Fruit fly (Drosophila melanogaster): ENCODE results near the gene rtp.

The rtp gene

DNA sequence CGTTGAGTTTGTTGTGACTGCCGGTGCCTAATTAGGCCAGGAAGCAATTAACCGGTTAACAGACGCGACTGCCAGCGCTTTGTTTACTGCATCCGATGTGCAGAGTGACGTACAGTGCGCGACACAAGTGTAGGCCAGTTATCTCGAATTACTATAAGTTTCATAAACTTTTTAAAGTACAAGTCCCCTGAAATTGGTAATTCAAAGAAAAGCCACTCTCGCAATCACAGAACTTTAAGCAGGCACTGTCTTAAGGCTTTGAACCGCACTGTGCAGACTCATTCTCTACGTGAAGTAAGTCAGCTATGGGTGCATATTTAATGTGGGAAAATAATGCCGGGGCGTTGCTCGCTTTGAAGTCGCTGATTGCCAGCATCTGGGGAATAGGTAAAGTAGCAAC, 27.6 kb downstream of the rtp start (continued):
- TF ChIP-seq CG15514 (GFP tag; optimal IDR thresholded peaks at IDR 0.05) = no peak
- peak; percentile 43; the same call in 1 of the 3 replicates for TF ChIP-seq CG17361 (GFP tag; IDR thresholded peaks at IDR 0.05)
- no peak for TF ChIP-seq Ets97D (GFP tag; optimal IDR thresholded peaks at IDR 0.05)
- TF ChIP-seq lilli (GFP tag; optimal IDR thresholded peaks at IDR 0.05) = no peak
- TF ChIP-seq br (optimal IDR thresholded peaks at IDR 0.05) = no peak
- no peak for TF ChIP-seq CG3065 (GFP tag; optimal IDR thresholded peaks at IDR 0.05)
- TF ChIP-seq exex (tag; optimal IDR thresholded peaks at IDR 0.05) = no peak
- peak; percentile 58; the same call in 1 of the 3 replicates for TF ChIP-seq zfh1 (GFP tag; IDR thresholded peaks at IDR 0.05)
- TF ChIP-seq CG18262 (tag; optimal IDR thresholded peaks at IDR 0.05) = peak; percentile 60
- no peak for TF ChIP-seq Scr (GFP tag; IDR thresholded peaks at IDR 0.05; ENCODE audit: partially characterized antibody)
- no peak for TF ChIP-seq dpn (GFP tag; optimal IDR thresholded peaks at IDR 0.05)
- TF ChIP-seq CG31388 (GFP tag; optimal IDR thresholded peaks at IDR 0.05) = no peak
- TF ChIP-seq sima (GFP tag; optimal IDR thresholded peaks at IDR 0.05) = no peak
- TF ChIP-seq CG10431 (GFP tag; optimal IDR thresholded peaks at IDR 0.05) = no peak
- 0 out of 2 replicates have a peak, but pooled peaks have one; percentile 35 for TF ChIP-seq CG4360 (GFP tag; IDR thresholded peaks at IDR 0.05)
- peak; percentile 17 for TF ChIP-seq PHDP (tag; optimal IDR thresholded peaks at IDR 0.05)
- peak; percentile 52; the same call in 1 of the 2 replicates for TF ChIP-seq Xrp1 (GFP tag; IDR thresholded peaks at IDR 0.05)
- TF ChIP-seq CG8388 (GFP tag; optimal IDR thresholded peaks at IDR 0.05) = peak; percentile 66
- TF ChIP-seq CG17912 (GFP tag; optimal IDR thresholded peaks at IDR 0.05) = no peak
- TF ChIP-seq Med (GFP tag) = peak; percentile 86
- no peak for TF ChIP-seq kni (GFP tag; optimal IDR thresholded peaks at IDR 0.05)
- TF ChIP-seq zf30C (GFP tag; optimal IDR thresholded peaks at IDR 0.05) = no peak
- no peak for TF ChIP-seq pho (GFP tag; optimal IDR thresholded peaks at IDR 0.05)
- TF ChIP-seq CG30431 (GFP tag; optimal IDR thresholded peaks at IDR 0.05) = peak; percentile 27
- peak; percentile 13 for TF ChIP-seq CG9437 (GFP tag; optimal IDR thresholded peaks at IDR 0.05)
- peak; percentile 44; the same call in 1 of the 2 replicates for TF ChIP-seq CG5953 (GFP tag; IDR thresholded peaks at IDR 0.05)
- TF ChIP-seq CG15479 (GFP tag; optimal IDR thresholded peaks at IDR 0.05) = no peak
- TF ChIP-seq Hr39 (optimal IDR thresholded peaks at IDR 0.05) = no peak
- no peak for TF ChIP-seq ase (GFP tag; IDR thresholded peaks at IDR 0.05)
- TF ChIP-seq mld (GFP tag; IDR thresholded peaks at IDR 0.05; ENCODE audit: partially characterized antibody) = no peak
- no peak for TF ChIP-seq CG12104 (GFP tag; optimal IDR thresholded peaks at IDR 0.05)
- TF ChIP-seq ewg (GFP tag; optimal IDR thresholded peaks at IDR 0.05) = peak; percentile 28
- no peak for TF ChIP-seq gt (GFP tag; IDR thresholded peaks at IDR 0.05)
- TF ChIP-seq D (optimal IDR thresholded peaks at IDR 0.05) = no peak
- TF ChIP-seq D (GFP tag; optimal IDR thresholded peaks at IDR 0.05) = peak; percentile 43
- no peak for TF ChIP-seq Tbp (GFP tag; optimal IDR thresholded peaks at IDR 0.05)
- no peak for TF ChIP-seq bowl (GFP tag; IDR thresholded peaks at IDR 0.05)
- no peak for TF ChIP-seq H2.0 (GFP tag; IDR thresholded peaks at IDR 0.05)
- TF ChIP-seq gcm2 (GFP tag; optimal IDR thresholded peaks at IDR 0.05) = no peak
- peak; percentile 73 to 77 for TF ChIP-seq bsh (GFP tag; optimal IDR thresholded peaks at IDR 0.05)
- no peak for TF ChIP-seq disco-r (GFP tag; optimal IDR thresholded peaks at IDR 0.05)
- TF ChIP-seq Antp (GFP tag; optimal IDR thresholded peaks at IDR 0.05) = peak; percentile 36
- TF ChIP-seq gcm (GFP tag; optimal IDR thresholded peaks at IDR 0.05) = peak; percentile 7
- TF ChIP-seq CG2116 (GFP tag; optimal IDR thresholded peaks at IDR 0.05) = no peak
- TF ChIP-seq CG9932 (GFP tag; IDR thresholded peaks at IDR 0.05) = no peak
- peak; percentile 47 for TF ChIP-seq CG2678 (tag; optimal IDR thresholded peaks at IDR 0.05)
- TF ChIP-seq maf-S (GFP tag; optimal IDR thresholded peaks at IDR 0.05) = no peak
- TF ChIP-seq CG11695 (GFP tag; IDR thresholded peaks at IDR 0.05) = peak; percentile 71; the same call in 1 of the 3 replicates
- no peak for TF ChIP-seq HLHmδ (GFP tag; optimal IDR thresholded peaks at IDR 0.05)
- TF ChIP-seq BtbVII (GFP tag; optimal IDR thresholded peaks at IDR 0.05) = no peak
- no peak for TF ChIP-seq CkIIα-i1 (GFP tag; IDR thresholded peaks at IDR 0.05)
- TF ChIP-seq CG2712 (tag; optimal IDR thresholded peaks at IDR 0.05) = peak; percentile 55
